Fruit fly (Drosophila melanogaster) whole organism, wandering third instar larva: Measurements from ENCODE around the gene CG4291.

Source experiments
- Abd-B ChIP-seq: fragments of >200 bp; optimal IDR thresholded peaks from 2 replicates; lab custom pipeline; 2017; ENCODE audit warnings: missing biosample characterization, missing genetic modification characterization
- CG32264 ChIP-seq: fragments of 200-800 bp; sonication (Bioruptor generic); optimal IDR thresholded peaks from 2 replicates; lab custom pipeline; 2016; ENCODE audit warnings: missing biosample characterization, missing genetic modification characterization
- CG9705 ChIP-seq: fragments of 200-800 bp; sonication (Bioruptor generic); optimal IDR thresholded peaks from 2 replicates; lab custom pipeline; 2018; ENCODE audit warnings: missing biosample characterization, mild to moderate bottlenecking, missing genetic modification characterization
- CrebA ChIP-seq: fragments of 200-800 bp; sonication (Bioruptor generic); optimal IDR thresholded peaks from 2 replicates; lab custom pipeline; 2016; ENCODE audit warnings: missing biosample characterization, mild to moderate bottlenecking, missing genetic modification characterization, borderline replicate concordance
- Dif ChIP-seq: fragments of 200-275, 200-300 bp; sonication (Bioruptor generic); optimal IDR thresholded peaks from 2 replicates; lab custom pipeline; 2018; ENCODE audit warnings: missing biosample characterization, missing genetic modification characterization; ENCODE audit not compliant: partially characterized antibody
- GATAd ChIP-seq: sonication (Bioruptor generic); optimal IDR thresholded peaks from 2 replicates; lab custom pipeline; 2016; ENCODE audit warnings: missing biosample characterization, missing genetic modification characterization
- HLH106 ChIP-seq: fragments of 200-800 bp; optimal IDR thresholded peaks from 3 replicates; lab custom pipeline; 2019; ENCODE audit warnings: missing biosample characterization, mild to moderate bottlenecking, missing genetic modification characterization, moderate library complexity
- Hnf4 ChIP-seq: fragments of 200-800 bp; sonication (Bioruptor generic); optimal IDR thresholded peaks from 2 replicates; lab custom pipeline; 2016; ENCODE audit warnings: missing biosample characterization, mild to moderate bottlenecking, missing genetic modification characterization
- Hr78 ChIP-seq: fragments of >200 bp; optimal IDR thresholded peaks from 2 replicates; lab custom pipeline; 2017; ENCODE audit warnings: missing biosample characterization, missing genetic modification characterization
- Hr83 ChIP-seq: fragments of 200-300 bp; sonication (Bioruptor generic); optimal IDR thresholded peaks from 2 replicates; lab custom pipeline; 2016; ENCODE audit warnings: missing biosample characterization, mild to moderate bottlenecking, missing genetic modification characterization, moderate library complexity; ENCODE audit not compliant: poor library complexity, severe bottlenecking
- Jra ChIP-seq: sonication (Bioruptor generic); optimal IDR thresholded peaks from 2 replicates; lab custom pipeline; 2016; ENCODE audit warnings: missing biosample characterization, missing genetic modification characterization
- Mio ChIP-seq: sonication (Bioruptor generic); optimal IDR thresholded peaks from 2 replicates; lab custom pipeline; 2016; ENCODE audit warnings: missing biosample characterization, missing genetic modification characterization
- Myc ChIP-seq: fragments of >200 bp; optimal IDR thresholded peaks from 2 replicates; lab custom pipeline; 2017
- N ChIP-seq: fragments of >200 bp; optimal IDR thresholded peaks from 2 replicates; lab custom pipeline; 2018; ENCODE audit warnings: missing biosample characterization, missing external identifiers, missing genetic modification characterization
- OdsH ChIP-seq: fragments of 200-800 bp; sonication (Bioruptor generic); optimal IDR thresholded peaks from 2 replicates; lab custom pipeline; 2016; ENCODE audit warnings: missing biosample characterization, mild to moderate bottlenecking, missing genetic modification characterization
- Rel ChIP-seq, 2 experiments: fragments of 200-800 bp; sonication (Bioruptor generic) in 1 of 2; optimal IDR thresholded peaks; 2 replicates in 1 of 2; 3 replicates in 1 of 2; lab custom pipeline; 2016 to 2019; ENCODE audit warnings: mild to moderate bottlenecking in 2 of 2, missing biosample characterization in 2 of 2, missing genetic modification characterization in 2 of 2, moderate library complexity in 1 of 2
- Sp1 ChIP-seq: fragments of 200-800 bp; sonication (Bioruptor generic); optimal IDR thresholded peaks from 3 replicates; lab custom pipeline; 2019; ENCODE audit warnings: missing biosample characterization, mild to moderate bottlenecking, missing genetic modification characterization, moderate library complexity
- Vsx2 ChIP-seq: fragments of 200-300, 225-300 bp; sonication (Bioruptor generic); optimal IDR thresholded peaks from 2 replicates; lab custom pipeline; 2018; ENCODE audit warnings: missing biosample characterization, missing genetic modification characterization; ENCODE audit not compliant: partially characterized antibody
- br ChIP-seq: fragments of 200-800 bp; sonication (Bioruptor generic); optimal IDR thresholded peaks from 2 replicates; lab custom pipeline; 2016; ENCODE audit warnings: missing biosample characterization, missing genetic modification characterization
- brk ChIP-seq: fragments of 200-800 bp; sonication (Bioruptor generic); optimal IDR thresholded peaks from 2 replicates; lab custom pipeline; 2016; ENCODE audit warnings: missing biosample characterization, mild to moderate bottlenecking, missing genetic modification characterization
- dl ChIP-seq, 2 experiments: fragments of 175-275, 200-275 bp in 1 of 2; fragments of 200-275 bp in 1 of 2; sonication (Bioruptor generic); optimal IDR thresholded peaks; lab custom pipeline; 2018; ENCODE audit warnings: mild to moderate bottlenecking in 2 of 2, missing biosample characterization in 2 of 2, missing genetic modification characterization in 2 of 2, moderate library complexity in 2 of 2; ENCODE audit not compliant: partially characterized antibody in 2 of 2, insufficient read depth in 1 of 2
- dmrt93B ChIP-seq: fragments of 200-800 bp; sonication (Bioruptor generic); optimal IDR thresholded peaks from 2 replicates; lab custom pipeline; 2018; ENCODE audit warnings: missing biosample characterization, mild to moderate bottlenecking, missing genetic modification characterization
- dsf ChIP-seq: sonication (Bioruptor generic); optimal IDR thresholded peaks from 2 replicates; lab custom pipeline; 2016; ENCODE audit warnings: missing biosample characterization, missing genetic modification characterization, borderline replicate concordance
- ey ChIP-seq: fragments of 200-800 bp; sonication (Bioruptor generic); optimal IDR thresholded peaks from 2 replicates; lab custom pipeline; 2016; ENCODE audit warnings: missing biosample characterization, missing genetic modification characterization
- foxo ChIP-seq, 2 experiments: fragments of 200-800 bp; sonication (Bioruptor generic); optimal IDR thresholded peaks; 2 replicates in 1 of 2; 3 replicates in 1 of 2; lab custom pipeline; 2016 to 2017; ENCODE audit warnings: missing biosample characterization in 2 of 2, missing genetic modification characterization in 2 of 2
- fru ChIP-seq: fragments of 200-800 bp; sonication (Bioruptor generic); optimal IDR thresholded peaks from 3 replicates; lab custom pipeline; 2016; ENCODE audit warnings: missing biosample characterization, mild to moderate bottlenecking, missing genetic modification characterization
- h ChIP-seq: fragments of 200-800 bp; sonication (Bioruptor generic); optimal IDR thresholded peaks from 3 replicates; lab custom pipeline; 2016; ENCODE audit warnings: missing biosample characterization, mild to moderate bottlenecking, missing genetic modification characterization
- lola ChIP-seq: fragments of >200 bp; optimal IDR thresholded peaks from 2 replicates; lab custom pipeline; 2017; ENCODE audit warnings: missing biosample characterization, missing genetic modification characterization
- pan ChIP-seq: fragments of >200 bp; optimal IDR thresholded peaks from 2 replicates; lab custom pipeline; 2017
- psq ChIP-seq: fragments of 200-800 bp; sonication (Bioruptor generic); optimal IDR thresholded peaks from 3 replicates; lab custom pipeline; 2017; ENCODE audit warnings: missing biosample characterization, mild to moderate bottlenecking, missing genetic modification characterization, moderate library complexity
- rgr ChIP-seq: fragments of 200-800 bp; sonication (Bioruptor generic); optimal IDR thresholded peaks from 3 replicates; lab custom pipeline; 2016; ENCODE audit warnings: missing biosample characterization, mild to moderate bottlenecking, missing genetic modification characterization
- sv ChIP-seq: fragments of 200-800 bp; sonication (Bioruptor generic); optimal IDR thresholded peaks from 3 replicates; lab custom pipeline; 2016; ENCODE audit warnings: missing biosample characterization, missing genetic modification characterization
- tai ChIP-seq: sonication (Bioruptor generic); optimal IDR thresholded peaks from 2 replicates; lab custom pipeline; 2016; ENCODE audit warnings: missing biosample characterization, missing genetic modification characterization
- usp ChIP-seq: fragments of >200 bp; optimal IDR thresholded peaks from 2 replicates; lab custom pipeline; 2017; ENCODE audit warnings: missing biosample characterization, missing genetic modification characterization
- woc ChIP-seq: sonication (Bioruptor generic); optimal IDR thresholded peaks from 2 replicates; lab custom pipeline; 2016; ENCODE audit warnings: missing biosample characterization, mild to moderate bottlenecking, missing genetic modification characterization

Gene CG4291

dm6 chr2L:840716-841115, 11.8 kb downstream of the CG4291 start:
- TF ChIP-seq Mio (GFP tag; lab: Kevin White, UChicago) (no peak), Sp1 (GFP tag; lab: Kevin White, UChicago) (no peak), Myc (lab: Kevin White, UChicago) (no peak), dsf (GFP tag; lab: Kevin White, UChicago) (no peak), lola (no peak), GATAd (GFP tag; lab: Kevin White, UChicago) (no peak), sv (GFP tag; lab: Kevin White, UChicago) (no peak), Rel (GFP tag; optimal IDR thresholded peaks at IDR 0.05; lab: Kevin White, UChicago) (no peak), Rel (tag; optimal IDR thresholded peaks at IDR 0.05; lab: Kevin White, UChicago) (no peak), fru (GFP tag; lab: Kevin White, UChicago) (no peak), CrebA (GFP tag; lab: Kevin White, UChicago) (no peak), tai (no peak)
- TF ChIP-seq, all 38 proteins: peak for 0

- no peak for TF ChIP-seq HLH106
- no peak for TF ChIP-seq Hnf4 (GFP tag; lab: Kevin White, UChicago)
- TF ChIP-seq usp (GFP tag; lab: Kevin White, UChicago) = no peak
- TF ChIP-seq Jra (GFP tag; lab: Kevin White, UChicago) = no peak
- no peak for TF ChIP-seq tai
- no peak for TF ChIP-seq psq (GFP tag; lab: Kevin White, UChicago)
- TF ChIP-seq br = no peak
These were observed 12.5 kb downstream of the CG4291 start for dm6 chr2L:840022-840421.

- no peak for TF ChIP-seq ey (GFP tag; lab: Kevin White, UChicago)
- no peak for TF ChIP-seq dl (GFP tag; optimal IDR thresholded peaks at IDR 0.05; lab: Kevin White, UChicago; ENCODE audit: insufficient read depth in 1 of 2, partially characterized antibody in 2 of 2)
- no peak for TF ChIP-seq rgr (GFP tag; lab: Kevin White, UChicago)
- no peak for TF ChIP-seq Vsx2 (GFP tag; lab: Kevin White, UChicago)
- TF ChIP-seq CG9705 = no peak
- no peak for TF ChIP-seq dmrt93B
- no peak for TF ChIP-seq foxo (GFP tag; optimal IDR thresholded peaks at IDR 0.05; lab: Kevin White, UChicago)
- no peak for TF ChIP-seq OdsH
- TF ChIP-seq lola = no peak
- no peak for TF ChIP-seq Hnf4 (GFP tag; lab: Kevin White, UChicago)
- no peak for TF ChIP-seq Hr78 (GFP tag; lab: Kevin White, UChicago)
- no peak for TF ChIP-seq psq (GFP tag; lab: Kevin White, UChicago)
These were observed 13.7 kb downstream of the CG4291 start for dm6 chr2L:838786-839185.

- TF ChIP-seq pan (no peak), ey (GFP tag; lab: Kevin White, UChicago) (no peak), dsf (GFP tag; lab: Kevin White, UChicago) (no peak), woc (GFP tag; lab: Kevin White, UChicago) (no peak), br (peak; percentile 35), rgr (GFP tag; lab: Kevin White, UChicago) (peak; percentile 4), CrebA (GFP tag; lab: Kevin White, UChicago) (no peak), Abd-B (GFP tag; lab: Kevin White, UChicago) (no peak), HLH106 (no peak), GATAd (GFP tag; lab: Kevin White, UChicago) (no peak), tai (no peak), Myc (lab: Kevin White, UChicago) (no peak), dmrt93B (no peak), brk (no peak), Rel (GFP tag; optimal IDR thresholded peaks at IDR 0.05; lab: Kevin White, UChicago) (no peak), Rel (tag; optimal IDR thresholded peaks at IDR 0.05; lab: Kevin White, UChicago) (no peak), CG32264 (GFP tag; lab: Kevin White, UChicago) (no peak), Dif (GFP tag; lab: Kevin White, UChicago) (no peak), OdsH (peak; percentile 48), N (GFP tag; lab: Kevin White, UChicago) (no peak), fru (GFP tag; lab: Kevin White, UChicago) (peak; percentile 46), psq (GFP tag; lab: Kevin White, UChicago) (peak; percentile 24), h (GFP tag; lab: Kevin White, UChicago) (no peak), Sp1 (GFP tag; lab: Kevin White, UChicago) (peak; percentile 7), Hr83 (GFP tag; lab: Kevin White, UChicago) (no peak), Vsx2 (GFP tag; lab: Kevin White, UChicago) (no peak), sv (GFP tag; lab: Kevin White, UChicago) (no peak), usp (GFP tag; lab: Kevin White, UChicago) (no peak), foxo (GFP tag; optimal IDR thresholded peaks at IDR 0.05; lab: Kevin White, UChicago) (peak in 1 of 2 experiments; percentile 23)
These were observed 14.5 kb downstream of the CG4291 start for dm6 chr2L:837989-838388.
